Worm (Caenorhabditis elegans) whole organism, late embryonic: ENCODE results near the gene zfp-1.
A peak's percentile ranks its signal among the peaks of the same experiment; 100 is the strongest.

ENCODE experiments used
- C08G9.2 ChIP-seq: sonication (generic microtip); optimal IDR thresholded peaks from 2 replicates; lab custom pipeline; 2016; ENCODE audit warnings: mild to moderate bottlenecking, missing genetic modification characterization, moderate library complexity, missing compliant biosample characterization
- F13H6.1 ChIP-seq: sonication (generic microtip); optimal IDR thresholded peaks from 2 replicates; lab custom pipeline; 2016; ENCODE audit warnings: missing genetic modification characterization, missing compliant biosample characterization
- K02D7.2 ChIP-seq: sonication (generic microtip); optimal IDR thresholded peaks from 2 replicates; lab custom pipeline; 2017; ENCODE audit warnings: mild to moderate bottlenecking, missing genetic modification characterization, missing compliant biosample characterization
- K09A11.1 ChIP-seq: sonication (generic microtip); optimal IDR thresholded peaks from 2 replicates; lab custom pipeline; 2017; ENCODE audit warnings: antibody characterized with exemption, mild to moderate bottlenecking, missing genetic modification characterization, missing compliant biosample characterization; ENCODE audit not compliant: insufficient read depth
- T23F11.4 ChIP-seq: fragments of 200-800 bp; sonication (Bioruptor generic); optimal IDR thresholded peaks from 2 replicates; lab custom pipeline; 2018; ENCODE audit warnings: mild to moderate bottlenecking, missing genetic modification characterization, missing compliant biosample characterization
- Y22D7AL.16 ChIP-seq: sonication (generic microtip); optimal IDR thresholded peaks from 2 replicates; lab custom pipeline; 2016; ENCODE audit warnings: missing genetic modification characterization, missing compliant biosample characterization
- ama-1 ChIP-seq: fragments of 150-350 bp; optimal IDR thresholded peaks from 2 replicates; lab custom pipeline; 2014
- ceh-14 ChIP-seq: sonication (generic microtip); optimal IDR thresholded peaks from 2 replicates; lab custom pipeline; 2016; ENCODE audit warnings: missing genotype, missing genetic modification characterization, missing compliant biosample characterization
- ceh-18 ChIP-seq: sonication (generic microtip); optimal IDR thresholded peaks from 2 replicates; lab custom pipeline; 2016; ENCODE audit warnings: missing genetic modification characterization, missing compliant biosample characterization
- ceh-19 ChIP-seq: fragments of 200-800 bp; sonication (Bioruptor generic); optimal IDR thresholded peaks from 2 replicates; lab custom pipeline; 2018; ENCODE audit warnings: mild to moderate bottlenecking, missing genetic modification characterization, missing compliant biosample characterization
- ceh-2 ChIP-seq: sonication (generic microtip); optimal IDR thresholded peaks from 2 replicates; lab custom pipeline; 2016; ENCODE audit warnings: missing genotype, missing genetic modification characterization, missing compliant biosample characterization
- ceh-22 ChIP-seq: sonication (generic microtip); optimal IDR thresholded peaks from 2 replicates; lab custom pipeline; 2017; ENCODE audit warnings: missing biosample characterization, missing genetic modification characterization
- ceh-30 ChIP-seq: fragments of 150-350 bp; optimal IDR thresholded peaks from 2 replicates; lab custom pipeline; 2014; ENCODE audit warnings: missing biosample characterization, missing genetic modification characterization
- ceh-31 ChIP-seq: sonication (generic microtip); optimal IDR thresholded peaks from 2 replicates; lab custom pipeline; 2016; ENCODE audit warnings: missing genetic modification characterization, missing compliant biosample characterization
- ceh-34 ChIP-seq: sonication (generic microtip); optimal IDR thresholded peaks from 2 replicates; lab custom pipeline; 2016; ENCODE audit warnings: mild to moderate bottlenecking, missing genetic modification characterization, missing compliant biosample characterization
- ceh-48 ChIP-seq: sonication (generic microtip); optimal IDR thresholded peaks from 2 replicates; lab custom pipeline; 2016; ENCODE audit warnings: missing genetic modification characterization, inconsistent platforms, missing compliant biosample characterization
- ceh-9 ChIP-seq: sonication (generic microtip); optimal IDR thresholded peaks from 2 replicates; lab custom pipeline; 2016; ENCODE audit warnings: mild to moderate bottlenecking, missing genetic modification characterization, inconsistent platforms, missing compliant biosample characterization
- dmd-4 ChIP-seq: sonication (generic microtip); optimal IDR thresholded peaks from 2 replicates; lab custom pipeline; 2016; ENCODE audit warnings: borderline replicate concordance, missing genetic modification characterization, missing compliant biosample characterization
- elt-2 ChIP-seq: sonication (generic microtip); optimal IDR thresholded peaks from 2 replicates; lab custom pipeline; 2016; ENCODE audit warnings: missing genetic modification reagents, missing genetic modification characterization, missing compliant biosample characterization
- eyg-1 ChIP-seq: sonication (generic microtip); optimal IDR thresholded peaks from 2 replicates; lab custom pipeline; 2016; ENCODE audit warnings: missing genotype, missing genetic modification characterization, missing compliant biosample characterization
- fax-1 ChIP-seq: sonication (generic microtip); optimal IDR thresholded peaks from 2 replicates; lab custom pipeline; 2016; ENCODE audit warnings: missing genotype, missing genetic modification characterization, missing compliant biosample characterization
- fkh-10 ChIP-seq: fragments of 150-350 bp; optimal IDR thresholded peaks from 2 replicates; lab custom pipeline; 2014; ENCODE audit warnings: missing biosample characterization, missing genetic modification reagents, missing genetic modification characterization
- hlh-13 ChIP-seq: fragments of 200-800 bp; sonication (Bioruptor generic); optimal IDR thresholded peaks from 2 replicates; lab custom pipeline; 2018; ENCODE audit warnings: mild to moderate bottlenecking, missing genetic modification characterization, missing compliant biosample characterization
- hlh-30 ChIP-seq: sonication (generic microtip); optimal IDR thresholded peaks from 2 replicates; lab custom pipeline; 2017; ENCODE audit warnings: antibody characterized with exemption, missing genetic modification characterization, missing compliant biosample characterization; ENCODE audit not compliant: insufficient read depth
- hlh-8 ChIP-seq: sonication (generic microtip); optimal IDR thresholded peaks from 2 replicates; lab custom pipeline; 2016; ENCODE audit warnings: missing genotype, missing genetic modification characterization, missing compliant biosample characterization
- mec-3 ChIP-seq: sonication (generic microtip); optimal IDR thresholded peaks from 2 replicates; lab custom pipeline; 2016; ENCODE audit warnings: borderline replicate concordance, missing genetic modification characterization, missing compliant biosample characterization
- nfya-1 ChIP-seq: sonication (generic microtip); optimal IDR thresholded peaks from 2 replicates; lab custom pipeline; 2017; ENCODE audit warnings: missing genetic modification characterization, mild to moderate bottlenecking, missing compliant biosample characterization, antibody characterized with exemption, moderate library complexity
- nhr-11 ChIP-seq: fragments of 150-350 bp; optimal IDR thresholded peaks from 2 replicates; lab custom pipeline; 2014; ENCODE audit warnings: missing biosample characterization, missing genetic modification characterization
- nhr-232 ChIP-seq: sonication (generic microtip); optimal IDR thresholded peaks from 2 replicates; lab custom pipeline; 2016; ENCODE audit warnings: missing genetic modification characterization, missing compliant biosample characterization
- npax-4 ChIP-seq: sonication (generic microtip); optimal IDR thresholded peaks from 2 replicates; lab custom pipeline; 2016; ENCODE audit warnings: missing genetic modification characterization, missing compliant biosample characterization
- pat-9 ChIP-seq: fragments of 200-800 bp; sonication (Bioruptor generic); optimal IDR thresholded peaks from 2 replicates; lab custom pipeline; 2018; ENCODE audit warnings: mild to moderate bottlenecking, missing genetic modification characterization, moderate library complexity, missing compliant biosample characterization
- pha-2 ChIP-seq: sonication (generic microtip); optimal IDR thresholded peaks from 2 replicates; lab custom pipeline; 2017; ENCODE audit warnings: mild to moderate bottlenecking, missing genetic modification characterization, missing compliant biosample characterization
- pqm-1 ChIP-seq: sonication (generic microtip); optimal IDR thresholded peaks from 2 replicates; lab custom pipeline; 2016; ENCODE audit warnings: missing genetic modification characterization, missing compliant biosample characterization
- pros-1 ChIP-seq: fragments of 150-350 bp; optimal IDR thresholded peaks from 2 replicates; lab custom pipeline; 2014; ENCODE audit warnings: missing biosample characterization, missing genetic modification reagents, missing genetic modification characterization
- ref-2 ChIP-seq: sonication (generic microtip); optimal IDR thresholded peaks from 2 replicates; lab custom pipeline; 2016; ENCODE audit warnings: missing genetic modification characterization, missing compliant biosample characterization
- rnt-1 ChIP-seq: sonication (generic microtip); optimal IDR thresholded peaks from 2 replicates; lab custom pipeline; 2016; ENCODE audit warnings: missing genetic modification characterization, missing compliant biosample characterization
- sox-2 ChIP-seq: fragments of 200-800 bp; sonication (Bioruptor generic); IDR thresholded peaks from 2 replicates; pipeline ENCODE4 v1.3.6; 2022; ENCODE audit warnings: missing genetic modification reagents, missing genetic modification characterization, missing compliant biosample characterization
- syd-9 ChIP-seq: sonication (generic microtip); optimal IDR thresholded peaks from 2 replicates; lab custom pipeline; 2016; ENCODE audit warnings: mild to moderate bottlenecking, missing genetic modification characterization, moderate library complexity, missing compliant biosample characterization
- tbx-2 ChIP-seq: sonication (generic microtip); optimal IDR thresholded peaks from 2 replicates; lab custom pipeline; 2016; ENCODE audit warnings: missing genetic modification characterization, missing compliant biosample characterization
- tbx-7 ChIP-seq: sonication (generic microtip); optimal IDR thresholded peaks from 2 replicates; lab custom pipeline; 2016; ENCODE audit warnings: missing genotype, missing genetic modification characterization, missing compliant biosample characterization
- ttx-3 ChIP-seq: sonication (generic microtip); optimal IDR thresholded peaks from 2 replicates; lab custom pipeline; 2016; ENCODE audit warnings: missing genetic modification reagents, missing genetic modification characterization, missing compliant biosample characterization
- unc-3 ChIP-seq, 2 experiments: fragments of 200-800 bp in 1 of 2; sonication (Bioruptor generic) in 1 of 2; sonication (generic microtip) in 1 of 2; conservative IDR thresholded peaks in 1 of 2; optimal IDR thresholded peaks in 1 of 2; 2 replicates each; pipeline versions ENCODE4 v1.3.6 to Lab custom; 2016 to 2022; ENCODE audit warnings: missing compliant biosample characterization in 2 of 2, missing genetic modification characterization in 2 of 2, missing genetic modification reagents in 1 of 2
- unc-42 ChIP-seq: sonication (generic microtip); optimal IDR thresholded peaks from 2 replicates; lab custom pipeline; 2016; ENCODE audit warnings: missing genotype, missing genetic modification characterization, missing compliant biosample characterization
- unc-55 ChIP-seq: sonication (generic microtip); optimal IDR thresholded peaks from 2 replicates; lab custom pipeline; 2017; ENCODE audit warnings: missing biosample characterization, missing genetic modification reagents, missing genetic modification characterization
- unc-86 ChIP-seq: sonication (generic microtip); optimal IDR thresholded peaks from 2 replicates; lab custom pipeline; 2016; ENCODE audit warnings: missing genetic modification characterization, missing compliant biosample characterization
- zip-5 ChIP-seq: sonication (generic microtip); optimal IDR thresholded peaks from 2 replicates; lab custom pipeline; 2016; ENCODE audit warnings: missing genetic modification characterization, missing compliant biosample characterization
- ztf-16 ChIP-seq: sonication (generic microtip); optimal IDR thresholded peaks from 2 replicates; lab custom pipeline; 2017; ENCODE audit warnings: missing genetic modification characterization, missing compliant biosample characterization

zfp-1 gene

ce11 chrIII:8797211-8797733 is 5.9 kb downstream of the zfp-1 start (continued):
- TF ChIP-seq ceh-2 (tag; lab: Kevin White, UChicago), result no peak
- peak; percentile 20 for TF ChIP-seq unc-42 (tag; lab: Kevin White, UChicago)
- TF ChIP-seq ztf-16 (tag; lab: Kevin White, UChicago), result no peak
- TF ChIP-seq C08G9.2 (tag; lab: Kevin White, UChicago), result no peak
- TF ChIP-seq ttx-3 (tag; lab: Kevin White, UChicago), result no peak
- no peak for TF ChIP-seq pat-9 (tag; lab: Kevin White, UChicago)
- TF ChIP-seq npax-4 (tag; lab: Kevin White, UChicago), result no peak
- TF ChIP-seq ceh-18 (tag; lab: Kevin White, UChicago), result peak; percentile 33
- TF ChIP-seq nfya-1 (tag; lab: Kevin White, UChicago), result peak; percentile 66
- TF ChIP-seq, all 69 proteins: peak for 8

- TF ChIP-seq hlh-8 (peak; percentile 60), ceh-31 (tag; lab: Kevin White, UChicago) (peak; percentile 91), dmd-4 (tag; lab: Kevin White, UChicago) (no peak), mec-3 (tag; lab: Kevin White, UChicago) (peak; percentile 27), tbx-2 (tag; lab: Kevin White, UChicago) (peak; percentile 80), ceh-9 (tag; lab: Kevin White, UChicago) (no peak), pha-2 (tag; lab: Kevin White, UChicago) (peak; percentile 76), sox-2 (peak; percentile 56), nhr-11 (tag; lab: Kevin White, UChicago) (no peak), unc-55 (GFP tag; lab: Kevin White, UChicago) (peak; percentile 91), elt-2 (peak; percentile 44), fax-1 (peak; percentile 50), unc-42 (tag; lab: Kevin White, UChicago) (peak; percentile 86), T23F11.4 (GFP tag; lab: Kevin White, UChicago) (no peak), unc-86 (tag; lab: Kevin White, UChicago) (peak; percentile 57), zip-5 (tag; lab: Kevin White, UChicago) (peak; percentile 14), ceh-18 (tag; lab: Kevin White, UChicago) (peak; percentile 96), nfya-1 (tag; lab: Kevin White, UChicago) (peak; percentile 96), pqm-1 (peak; percentile 53), ceh-19 (GFP tag; lab: Kevin White, UChicago) (peak; percentile 77), rnt-1 (tag; lab: Kevin White, UChicago) (peak; percentile 60), ceh-34 (tag; lab: Kevin White, UChicago) (peak; percentile 88), hlh-13 (GFP tag; lab: Kevin White, UChicago) (no peak), ztf-16 (tag; lab: Kevin White, UChicago) (peak; percentile 41), tbx-7 (tag; lab: Kevin White, UChicago) (no peak), ama-1 (peak; percentile 64), ceh-30 (tag; lab: Kevin White, UChicago) (peak; percentile 3), fkh-10 (GFP tag; lab: Kevin White, UChicago) (no peak), hlh-30 (tag; lab: Kevin White, UChicago) (peak; percentile 88), ref-2 (tag; lab: Kevin White, UChicago) (peak; percentile 81), eyg-1 (tag; lab: Kevin White, UChicago) (no peak), Y22D7AL.16 (tag; lab: Kevin White, UChicago) (no peak), nhr-232 (no peak), unc-3 (GFP tag; conservative IDR thresholded peaks at IDR 0.05; lab: Robert Waterston, UW) (0 out of 2 replicates have a peak, but pooled peaks have one; percentile 24), unc-3 (tag; optimal IDR thresholded peaks at IDR 0.05; lab: Kevin White, UChicago) (peak; percentile 42), K02D7.2 (tag; lab: Kevin White, UChicago) (no peak), ceh-48 (tag; lab: Kevin White, UChicago) (peak; percentile 0), ceh-14 (tag; lab: Kevin White, UChicago) (peak; percentile 84), ceh-22 (tag; lab: Kevin White, UChicago) (peak; percentile 69), F13H6.1 (tag; lab: Kevin White, UChicago) (peak; percentile 45), ceh-2 (tag; lab: Kevin White, UChicago) (peak; percentile 57), pros-1 (tag; lab: Kevin White, UChicago) (peak; percentile 78), K09A11.1 (tag; lab: Kevin White, UChicago) (peak; percentile 47), syd-9 (tag; lab: Kevin White, UChicago) (peak; percentile 69)
Measured at ce11 chrIII:8799964-8800795, 8.8 kb downstream of the zfp-1 start, which contains the start of gene F54F2.6. Gene F54F2.6 (minus strand): TSS chrIII:8800701.
